Worm (Caenorhabditis elegans) whole organism, L1 larva: Measurements from ENCODE around the gene F41F3.3.

Source experiments
- lin-15B ChIP-seq: fragments of 150-350 bp; sonication (generic microtip); optimal IDR thresholded peaks from 3 replicates; lab custom pipeline; 2014; ENCODE audit warnings: missing biosample characterization, missing genetic modification characterization
- nhr-77 ChIP-seq: fragments of 150-350 bp; optimal IDR thresholded peaks from 2 replicates; lab custom pipeline; 2014; ENCODE audit warnings: missing biosample characterization, missing genetic modification characterization
- unc-98 ChIP-seq: fragments of 200-800 bp; sonication (Bioruptor generic); IDR thresholded peaks from 2 replicates; pipeline ENCODE4 v1.3.6; 2022; ENCODE audit warnings: missing genetic modification characterization, missing compliant biosample characterization

ce11 chrV:4651480-4651879 lies 3.4 kb upstream of the F41F3.3 start:
- TF ChIP-seq nhr-77 (tag; lab: Kevin White, UChicago) = no peak
- no peak for TF ChIP-seq lin-15B (tag; lab: Kevin White, UChicago)
- TF ChIP-seq unc-98 = no peak
